1 fruit fly cellular context compared by ENCODE assay signal in genomic region chrX:2977857-2978473, dm6.
TF ChIP-seq lines count a peak whose summit lies in the region.

No protein-coding gene starts in this region.

TF ChIP-seq in whole organism, embryonic, 481 proteins besides CTCF, POLR2A, EP300 and RAD21 (continued from another document and continues in another):
- TF ChIP-seq stc (GFP tag; IDR thresholded peaks at IDR 0.05; lab: Robert Waterston, UW): no peak
- TF ChIP-seq CG8359 (GFP tag; optimal IDR thresholded peaks at IDR 0.05; lab: Kevin White, UChicago; ENCODE audit: borderline replicate concordance): peak; percentile 10
- peak; percentile 14 for TF ChIP-seq fd102C (GFP tag; optimal IDR thresholded peaks at IDR 0.05; lab: Kevin White, UChicago)
- peak; percentile 34; the same call in 1 of the 2 replicates for TF ChIP-seq Ptx1 (GFP tag; IDR thresholded peaks at IDR 0.05; lab: Robert Waterston, UW)
- TF ChIP-seq CG7372 (GFP tag; IDR thresholded peaks at IDR 0.05; lab: Robert Waterston, UW): no peak
- no peak for TF ChIP-seq CG14965 (GFP tag; optimal IDR thresholded peaks at IDR 0.05; lab: Kevin White, UChicago; ENCODE audit: borderline replicate concordance)
- no peak for TF ChIP-seq emc (GFP tag; optimal IDR thresholded peaks at IDR 0.05; lab: Kevin White, UChicago)
- TF ChIP-seq Bteb2 (GFP tag; optimal IDR thresholded peaks at IDR 0.05; lab: Kevin White, UChicago): no peak
- TF ChIP-seq CG3281 (GFP tag; optimal IDR thresholded peaks at IDR 0.05; lab: Kevin White, UChicago): no peak
- no peak for TF ChIP-seq pan (optimal IDR thresholded peaks at IDR 0.05; lab: Kevin White, UChicago)
- peak in 1 of 2 experiments; percentile 32 for TF ChIP-seq pan (GFP tag; optimal IDR thresholded peaks at IDR 0.05 in 1 of 2, IDR thresholded peaks at IDR 0.05 in 1 of 2)
- TF ChIP-seq kay (GFP tag; optimal IDR thresholded peaks at IDR 0.05; lab: Kevin White, UChicago): no peak
- no peak for TF ChIP-seq gro (GFP tag; optimal IDR thresholded peaks at IDR 0.05; lab: Kevin White, UChicago)
- no peak for TF ChIP-seq gfzf (GFP tag; optimal IDR thresholded peaks at IDR 0.05; lab: Kevin White, UChicago)
- no peak for TF ChIP-seq en (GFP tag; optimal IDR thresholded peaks at IDR 0.05; lab: Kevin White, UChicago)
- TF ChIP-seq CG6854 (GFP tag; optimal IDR thresholded peaks at IDR 0.05; lab: Kevin White, UChicago): no peak
- no peak for TF ChIP-seq vnd (GFP tag; IDR thresholded peaks at IDR 0.05; lab: Robert Waterston, UW; ENCODE audit: partially characterized antibody)
- peak in 1 of 2 experiments; percentile 11 for TF ChIP-seq Pdp1 (GFP tag; optimal IDR thresholded peaks at IDR 0.05; lab: Kevin White, UChicago)
- peak; percentile 49 for TF ChIP-seq CG30403 (GFP tag; optimal IDR thresholded peaks at IDR 0.05; lab: Kevin White, UChicago)
- peak; percentile 48 for TF ChIP-seq fd96Cb (tag; optimal IDR thresholded peaks at IDR 0.05; lab: Kevin White, UChicago)
- TF ChIP-seq NC2α (GFP tag; optimal IDR thresholded peaks at IDR 0.05; lab: Kevin White, UChicago): no peak
- no peak for TF ChIP-seq CG9932 (GFP tag; IDR thresholded peaks at IDR 0.05; lab: Robert Waterston, UW)
- TF ChIP-seq hth (optimal IDR thresholded peaks at IDR 0.05; lab: Kevin White, UChicago): no peak
- TF ChIP-seq CG12659 (GFP tag; optimal IDR thresholded peaks at IDR 0.05; lab: Kevin White, UChicago): no peak
- peak; percentile 29 for TF ChIP-seq bab2 (GFP tag; optimal IDR thresholded peaks at IDR 0.05; lab: Kevin White, UChicago)
- TF ChIP-seq sqz (GFP tag; optimal IDR thresholded peaks at IDR 0.05; lab: Kevin White, UChicago): no peak
- TF ChIP-seq CG8281 (tag; optimal IDR thresholded peaks at IDR 0.05; lab: Kevin White, UChicago): no peak
- no peak for TF ChIP-seq gcm (GFP tag; optimal IDR thresholded peaks at IDR 0.05; lab: Kevin White, UChicago)
- TF ChIP-seq Blimp-1 (GFP tag; optimal IDR thresholded peaks at IDR 0.05; lab: Kevin White, UChicago): peak; percentile 46
- no peak for TF ChIP-seq HHEX (GFP tag; optimal IDR thresholded peaks at IDR 0.05; lab: Kevin White, UChicago)
- TF ChIP-seq so (GFP tag; IDR thresholded peaks at IDR 0.05; lab: Robert Waterston, UW): no peak
- TF ChIP-seq CG9797 (GFP tag; optimal IDR thresholded peaks at IDR 0.05; lab: Kevin White, UChicago): no peak
- TF ChIP-seq Dip2 (GFP tag; IDR thresholded peaks at IDR 0.05; lab: Robert Waterston, UW): no peak
- no peak for TF ChIP-seq caup (GFP tag; optimal IDR thresholded peaks at IDR 0.05; lab: Kevin White, UChicago; ENCODE audit: severe bottlenecking)
- TF ChIP-seq CG12219 (GFP tag; optimal IDR thresholded peaks at IDR 0.05; lab: Kevin White, UChicago): no peak
- TF ChIP-seq lola (GFP tag; optimal IDR thresholded peaks at IDR 0.05; lab: Kevin White, UChicago): peak in 1 of 3 experiments; percentile 51
- no peak for TF ChIP-seq seq (GFP tag; IDR thresholded peaks at IDR 0.05; lab: Robert Waterston, UW)
- no peak for TF ChIP-seq Stat92E (GFP tag; optimal IDR thresholded peaks at IDR 0.05; lab: Kevin White, UChicago)
- no peak for TF ChIP-seq nau (GFP tag; optimal IDR thresholded peaks at IDR 0.05; lab: Kevin White, UChicago)
- peak; percentile 34 for TF ChIP-seq Antp (GFP tag; optimal IDR thresholded peaks at IDR 0.05; lab: Kevin White, UChicago)
- no peak for TF ChIP-seq ro (GFP tag; IDR thresholded peaks at IDR 0.05; lab: Robert Waterston, UW)
- no peak for TF ChIP-seq cato (GFP tag; optimal IDR thresholded peaks at IDR 0.05; lab: Kevin White, UChicago; ENCODE audit: borderline replicate concordance)
- TF ChIP-seq CG2712 (tag; optimal IDR thresholded peaks at IDR 0.05; lab: Kevin White, UChicago): peak; percentile 54
- TF ChIP-seq CG1529 (GFP tag; optimal IDR thresholded peaks at IDR 0.05; lab: Kevin White, UChicago): no peak
- no peak for TF ChIP-seq sr (GFP tag; IDR thresholded peaks at IDR 0.05; lab: Robert Waterston, UW)
- no peak for TF ChIP-seq grn (GFP tag; optimal IDR thresholded peaks at IDR 0.05; lab: Kevin White, UChicago)
- TF ChIP-seq CG12155 (GFP tag; optimal IDR thresholded peaks at IDR 0.05; lab: Kevin White, UChicago): no peak
- no peak for TF ChIP-seq CkIIα-i1 (GFP tag; IDR thresholded peaks at IDR 0.05; lab: Robert Waterston, UW)
- no peak for TF ChIP-seq CG10147 (GFP tag; optimal IDR thresholded peaks at IDR 0.05; lab: Kevin White, UChicago)
- peak; percentile 35 to 47 for TF ChIP-seq chif (GFP tag; optimal IDR thresholded peaks at IDR 0.05; lab: Kevin White, UChicago)
- TF ChIP-seq ab (GFP tag; optimal IDR thresholded peaks at IDR 0.05; lab: Kevin White, UChicago): no peak
- TF ChIP-seq CG7556 (GFP tag; optimal IDR thresholded peaks at IDR 0.05; lab: Kevin White, UChicago): peak; percentile 35
- TF ChIP-seq CG1647 (GFP tag; optimal IDR thresholded peaks at IDR 0.05; lab: Kevin White, UChicago): no peak
- peak; percentile 65 for TF ChIP-seq gem (tag; optimal IDR thresholded peaks at IDR 0.05; lab: Kevin White, UChicago)
- TF ChIP-seq CG10321 (GFP tag; IDR thresholded peaks at IDR 0.05; lab: Robert Waterston, UW): no peak
- TF ChIP-seq D19B (GFP tag; optimal IDR thresholded peaks at IDR 0.05; lab: Kevin White, UChicago): peak; percentile 39
- no peak for TF ChIP-seq Fer3 (tag; optimal IDR thresholded peaks at IDR 0.05; lab: Kevin White, UChicago)
- no peak for TF ChIP-seq Doc2 (GFP tag; IDR thresholded peaks at IDR 0.05; lab: Robert Waterston, UW)
- TF ChIP-seq CG6272 (GFP tag; IDR thresholded peaks at IDR 0.05; lab: Robert Waterston, UW): no peak
- TF ChIP-seq CG2199 (GFP tag; IDR thresholded peaks at IDR 0.05; lab: Robert Waterston, UW): no peak
- TF ChIP-seq Camta (GFP tag; optimal IDR thresholded peaks at IDR 0.05; lab: Kevin White, UChicago): peak; percentile 33
- no peak for TF ChIP-seq Meics (GFP tag; optimal IDR thresholded peaks at IDR 0.05; lab: Kevin White, UChicago)
- TF ChIP-seq gsb (GFP tag; IDR thresholded peaks at IDR 0.05; lab: Robert Waterston, UW): no peak
- TF ChIP-seq Hsf (GFP tag; optimal IDR thresholded peaks at IDR 0.05; lab: Kevin White, UChicago): peak; percentile 36
- TF ChIP-seq CG13894 (tag; optimal IDR thresholded peaks at IDR 0.05; lab: Kevin White, UChicago): no peak
- TF ChIP-seq ssp (GFP tag; IDR thresholded peaks at IDR 0.05; lab: Robert Waterston, UW): 0 out of 2 replicates have a peak, but pooled peaks have one; percentile 16
- TF ChIP-seq dan (GFP tag; IDR thresholded peaks at IDR 0.05; lab: Robert Waterston, UW): no peak
- peak; percentile 44 for TF ChIP-seq CG10959 (GFP tag; IDR thresholded peaks at IDR 0.05; lab: Robert Waterston, UW)
- TF ChIP-seq dimm (GFP tag; IDR thresholded peaks at IDR 0.05; lab: Robert Waterston, UW): no peak
- no peak for TF ChIP-seq da (GFP tag; optimal IDR thresholded peaks at IDR 0.05; lab: Kevin White, UChicago)
- no peak for TF ChIP-seq Dip3 (GFP tag; optimal IDR thresholded peaks at IDR 0.05; lab: Kevin White, UChicago)
- no peak for TF ChIP-seq ato (GFP tag; IDR thresholded peaks at IDR 0.05; lab: Robert Waterston, UW; ENCODE audit: partially characterized antibody)
- no peak for TF ChIP-seq CG11696 (GFP tag; IDR thresholded peaks at IDR 0.05; lab: Robert Waterston, UW)
- TF ChIP-seq wek (GFP tag; optimal IDR thresholded peaks at IDR 0.05; lab: Kevin White, UChicago): no peak
- no peak for TF ChIP-seq wor (GFP tag; IDR thresholded peaks at IDR 0.05; lab: Robert Waterston, UW)
- no peak for TF ChIP-seq Gug (GFP tag; IDR thresholded peaks at IDR 0.05; lab: Robert Waterston, UW)
- TF ChIP-seq toy (GFP tag; IDR thresholded peaks at IDR 0.05; lab: Robert Waterston, UW): no peak
- no peak for TF ChIP-seq unc-4 (GFP tag; IDR thresholded peaks at IDR 0.05; lab: Robert Waterston, UW; ENCODE audit: partially characterized antibody)
- no peak for TF ChIP-seq pzg (GFP tag; optimal IDR thresholded peaks at IDR 0.05; lab: Kevin White, UChicago)
- no peak for TF ChIP-seq CG4360 (GFP tag; IDR thresholded peaks at IDR 0.05; lab: Robert Waterston, UW)
- TF ChIP-seq Ets97D (GFP tag; optimal IDR thresholded peaks at IDR 0.05; lab: Kevin White, UChicago): no peak
- no peak for TF ChIP-seq Hmx (GFP tag; optimal IDR thresholded peaks at IDR 0.05; lab: Kevin White, UChicago)
- no peak for TF ChIP-seq CG16779 (GFP tag; IDR thresholded peaks at IDR 0.05; lab: Robert Waterston, UW)
- TF ChIP-seq CG32772 (GFP tag; IDR thresholded peaks at IDR 0.05; lab: Robert Waterston, UW): no peak
- TF ChIP-seq zf30C (GFP tag; optimal IDR thresholded peaks at IDR 0.05; lab: Kevin White, UChicago): no peak
- TF ChIP-seq MTF-1 (GFP tag; optimal IDR thresholded peaks at IDR 0.05; lab: Kevin White, UChicago; ENCODE audit: borderline replicate concordance): no peak
- TF ChIP-seq H2.0 (GFP tag; IDR thresholded peaks at IDR 0.05; lab: Robert Waterston, UW): no peak
- TF ChIP-seq dpn (GFP tag; optimal IDR thresholded peaks at IDR 0.05; lab: Kevin White, UChicago): peak in 1 of 2 experiments; percentile 29
- TF ChIP-seq Awh (GFP tag; IDR thresholded peaks at IDR 0.05; lab: Robert Waterston, UW): no peak
- no peak for TF ChIP-seq CG43689 (GFP tag; IDR thresholded peaks at IDR 0.05; lab: Robert Waterston, UW)
- no peak for TF ChIP-seq Max (GFP tag; optimal IDR thresholded peaks at IDR 0.05; lab: Kevin White, UChicago)
- no peak for TF ChIP-seq chinmo (GFP tag; IDR thresholded peaks at IDR 0.05; lab: Robert Waterston, UW; ENCODE audit: partially characterized antibody)
- no peak for TF ChIP-seq Nf-YC (tag; optimal IDR thresholded peaks at IDR 0.05; lab: Kevin White, UChicago)
- no peak for TF ChIP-seq hkb (optimal IDR thresholded peaks at IDR 0.05; lab: Kevin White, UChicago)
- TF ChIP-seq hkb (GFP tag; IDR thresholded peaks at IDR 0.05; lab: Robert Waterston, UW): peak; percentile 42; the same call in 1 of the 2 replicates
- no peak for TF ChIP-seq Mad (GFP tag; optimal IDR thresholded peaks at IDR 0.05; lab: Kevin White, UChicago)
- no peak for TF ChIP-seq CG10431 (GFP tag; optimal IDR thresholded peaks at IDR 0.05; lab: Kevin White, UChicago)
- no peak for TF ChIP-seq CG5180 (GFP tag; optimal IDR thresholded peaks at IDR 0.05; lab: Kevin White, UChicago)
- no peak for TF ChIP-seq schlank (tag; optimal IDR thresholded peaks at IDR 0.05; lab: Kevin White, UChicago)
- TF ChIP-seq CG2678 (tag; optimal IDR thresholded peaks at IDR 0.05; lab: Kevin White, UChicago): peak; percentile 26
- TF ChIP-seq CG14860 (GFP tag; IDR thresholded peaks at IDR 0.05; lab: Robert Waterston, UW; ENCODE audit: partially characterized antibody): no peak
- no peak for TF ChIP-seq br (optimal IDR thresholded peaks at IDR 0.05; lab: Kevin White, UChicago)
- TF ChIP-seq Drgx (GFP tag; IDR thresholded peaks at IDR 0.05; lab: Robert Waterston, UW): peak; percentile 67; the same call in 1 of the 2 replicates
- no peak for TF ChIP-seq CG1832 (GFP tag; optimal IDR thresholded peaks at IDR 0.05; lab: Kevin White, UChicago)
- TF ChIP-seq CG30431 (GFP tag; optimal IDR thresholded peaks at IDR 0.05; lab: Kevin White, UChicago): peak; percentile 33
- peak; percentile 8 for TF ChIP-seq bcd (GFP tag; optimal IDR thresholded peaks at IDR 0.05; lab: Kevin White, UChicago)
- no peak for TF ChIP-seq TFAM (GFP tag; optimal IDR thresholded peaks at IDR 0.05; lab: Kevin White, UChicago)
- TF ChIP-seq CG3726 (GFP tag; IDR thresholded peaks at IDR 0.05; lab: Robert Waterston, UW): 0 out of 3 replicates have a peak, but pooled peaks have one; percentile 29
- TF ChIP-seq disco-r (GFP tag; optimal IDR thresholded peaks at IDR 0.05; lab: Kevin White, UChicago): no peak
- peak; percentile 4 for TF ChIP-seq CG13424 (tag; optimal IDR thresholded peaks at IDR 0.05; lab: Kevin White, UChicago)
- no peak for TF ChIP-seq H15 (GFP tag; IDR thresholded peaks at IDR 0.05; lab: Robert Waterston, UW)
- TF ChIP-seq tap (tag; optimal IDR thresholded peaks at IDR 0.05; lab: Kevin White, UChicago): no peak
- TF ChIP-seq Hr78 (GFP tag; optimal IDR thresholded peaks at IDR 0.05; lab: Kevin White, UChicago): no peak
- TF ChIP-seq CG10654 (GFP tag; optimal IDR thresholded peaks at IDR 0.05; lab: Kevin White, UChicago): no peak
- no peak for TF ChIP-seq sna (GFP tag; IDR thresholded peaks at IDR 0.05; lab: Robert Waterston, UW; ENCODE audit: partially characterized antibody)
- no peak for TF ChIP-seq mam (GFP tag; optimal IDR thresholded peaks at IDR 0.05; lab: Kevin White, UChicago)
- peak; percentile 40 for TF ChIP-seq Chrac-16 (GFP tag; optimal IDR thresholded peaks at IDR 0.05; lab: Kevin White, UChicago)
- TF ChIP-seq PHDP (tag; optimal IDR thresholded peaks at IDR 0.05; lab: Kevin White, UChicago): peak; percentile 25
- no peak; the same call in 1 of the 2 replicates for TF ChIP-seq ranshi (GFP tag; IDR thresholded peaks at IDR 0.05; lab: Robert Waterston, UW)
- TF ChIP-seq ap (GFP tag; IDR thresholded peaks at IDR 0.05; lab: Robert Waterston, UW): no peak
- TF ChIP-seq Mes4 (GFP tag; optimal IDR thresholded peaks at IDR 0.05; lab: Kevin White, UChicago): no peak
- TF ChIP-seq luna (GFP tag; optimal IDR thresholded peaks at IDR 0.05; lab: Kevin White, UChicago): no peak
- TF ChIP-seq CG32532 (GFP tag; IDR thresholded peaks at IDR 0.05; lab: Robert Waterston, UW): no peak
- TF ChIP-seq CG17361 (GFP tag; IDR thresholded peaks at IDR 0.05; lab: Robert Waterston, UW): peak; percentile 45; the same call in 1 of the 3 replicates
- TF ChIP-seq CG7745 (tag; optimal IDR thresholded peaks at IDR 0.05; lab: Kevin White, UChicago): no peak
- no peak for TF ChIP-seq cwo (GFP tag; optimal IDR thresholded peaks at IDR 0.05; lab: Kevin White, UChicago)
- TF ChIP-seq ham (GFP tag; IDR thresholded peaks at IDR 0.05; lab: Robert Waterston, UW): no peak
- no peak for TF ChIP-seq CG11456 (GFP tag; IDR thresholded peaks at IDR 0.05; lab: Robert Waterston, UW)
- TF ChIP-seq CG9609 (GFP tag; optimal IDR thresholded peaks at IDR 0.05; lab: Kevin White, UChicago): no peak
- TF ChIP-seq CG17829 (tag; optimal IDR thresholded peaks at IDR 0.05; lab: Kevin White, UChicago): peak; percentile 11
- peak; percentile 2 for TF ChIP-seq grau (tag; optimal IDR thresholded peaks at IDR 0.05; lab: Kevin White, UChicago)
- TF ChIP-seq Oaz (GFP tag; IDR thresholded peaks at IDR 0.05; lab: Robert Waterston, UW): no peak
- TF ChIP-seq CG8089 (GFP tag; optimal IDR thresholded peaks at IDR 0.05; lab: Kevin White, UChicago): no peak
- peak; percentile 60 for TF ChIP-seq phol (tag; optimal IDR thresholded peaks at IDR 0.05; lab: Kevin White, UChicago)
- no peak for TF ChIP-seq CG8924 (tag; optimal IDR thresholded peaks at IDR 0.05; lab: Kevin White, UChicago)
- TF ChIP-seq Hr39 (optimal IDR thresholded peaks at IDR 0.05; lab: Kevin White, UChicago): no peak
- no peak for TF ChIP-seq C15 (GFP tag; IDR thresholded peaks at IDR 0.05; lab: Robert Waterston, UW)
